Worm (Caenorhabditis elegans) whole organism, L1 larva: Measurements from ENCODE around the gene glna-2.

ENCODE experiments used
- ama-1 ChIP-seq: fragments of 150-350 bp; optimal IDR thresholded peaks from 2 replicates; lab custom pipeline; 2014
- fkh-10 ChIP-seq: sonication (generic microtip); optimal IDR thresholded peaks from 2 replicates; lab custom pipeline; 2017; ENCODE audit warnings: missing biosample characterization, missing genetic modification reagents, missing genetic modification characterization
- fos-1 ChIP-seq: fragments of 150-350 bp; optimal IDR thresholded peaks from 2 replicates; lab custom pipeline; 2014; ENCODE audit warnings: missing biosample characterization, missing genetic modification characterization
- nhr-11 ChIP-seq: fragments of 150-350 bp; optimal IDR thresholded peaks from 2 replicates; lab custom pipeline; 2014; ENCODE audit warnings: missing biosample characterization, missing genetic modification characterization
- nhr-237 ChIP-seq: fragments of 150-350 bp; optimal IDR thresholded peaks from 2 replicates; lab custom pipeline; 2014; ENCODE audit warnings: missing biosample characterization, missing genetic modification characterization
- snpc-4 ChIP-seq: fragments of 150-350 bp; optimal IDR thresholded peaks from 2 replicates; lab custom pipeline; 2014; ENCODE audit warnings: missing biosample characterization, missing genetic modification characterization
- unc-130 ChIP-seq: fragments of 150-350 bp; optimal IDR thresholded peaks from 2 replicates; lab custom pipeline; 2017; ENCODE audit warnings: missing biosample characterization, missing genetic modification characterization, inconsistent platforms
- ztf-4 ChIP-seq: fragments of 150-350 bp; optimal IDR thresholded peaks from 2 replicates; lab custom pipeline; 2014; ENCODE audit warnings: missing biosample characterization, missing genetic modification characterization

DNA sequence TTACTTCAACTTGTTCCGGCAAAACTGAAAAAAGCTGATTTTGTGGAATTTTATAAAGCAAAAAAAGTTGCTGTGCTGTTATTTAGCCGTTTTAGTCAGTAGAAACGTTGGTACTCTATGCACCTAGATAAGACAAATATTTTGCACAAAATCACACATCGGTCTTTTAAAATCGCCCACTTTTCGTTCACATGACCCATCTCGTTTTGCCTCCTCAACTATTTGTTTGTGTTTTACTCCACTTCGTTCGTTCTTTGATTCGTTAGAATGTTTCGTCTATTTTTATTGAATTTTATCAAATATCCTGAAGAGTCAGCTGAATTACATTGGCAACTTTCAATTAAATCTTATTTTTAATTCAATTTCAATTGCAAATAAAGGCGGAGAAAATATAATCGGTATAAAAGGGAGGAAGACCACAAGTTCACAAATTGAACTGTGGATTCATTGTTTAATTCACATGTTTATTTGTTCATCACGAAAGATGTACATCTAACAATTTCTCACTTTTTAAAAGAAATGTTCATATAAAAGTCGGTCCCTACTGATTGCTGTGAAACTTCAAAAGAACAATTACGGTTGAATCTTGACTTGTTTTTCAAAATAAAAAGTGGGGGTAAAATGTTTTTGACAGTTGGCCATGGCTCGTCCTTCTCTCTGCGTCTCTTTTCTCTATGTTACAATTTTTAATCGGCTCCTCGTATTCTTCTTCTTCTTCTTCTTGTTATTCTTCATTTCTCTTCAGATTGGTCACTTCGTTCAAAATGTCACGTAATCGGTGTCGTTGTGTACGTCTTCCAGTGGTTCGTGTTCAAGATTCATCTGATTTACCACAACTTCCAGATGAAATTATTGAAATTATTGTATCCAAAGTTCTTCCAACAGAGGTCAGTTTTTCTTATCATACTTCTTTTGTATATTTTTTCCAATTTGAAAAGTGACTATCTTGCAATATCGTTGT, 3.9 kb downstream of the glna-2 start, which contains the start of gene DH11.2:
- TF ChIP-seq fkh-10 (no peak), nhr-11 (tag; lab: Kevin White, UChicago) (no peak), unc-130 (tag; lab: Kevin White, UChicago) (peak; percentile 62), nhr-237 (tag; lab: Kevin White, UChicago) (no peak), snpc-4 (tag; lab: Kevin White, UChicago) (no peak), fos-1 (no peak), ama-1 (lab: Kevin White, UChicago) (no peak), ztf-4 (tag; lab: Kevin White, UChicago) (no peak)
